Worm (Caenorhabditis elegans): ENCODE measurements around the gene Y37D8A.16.

DNA sequence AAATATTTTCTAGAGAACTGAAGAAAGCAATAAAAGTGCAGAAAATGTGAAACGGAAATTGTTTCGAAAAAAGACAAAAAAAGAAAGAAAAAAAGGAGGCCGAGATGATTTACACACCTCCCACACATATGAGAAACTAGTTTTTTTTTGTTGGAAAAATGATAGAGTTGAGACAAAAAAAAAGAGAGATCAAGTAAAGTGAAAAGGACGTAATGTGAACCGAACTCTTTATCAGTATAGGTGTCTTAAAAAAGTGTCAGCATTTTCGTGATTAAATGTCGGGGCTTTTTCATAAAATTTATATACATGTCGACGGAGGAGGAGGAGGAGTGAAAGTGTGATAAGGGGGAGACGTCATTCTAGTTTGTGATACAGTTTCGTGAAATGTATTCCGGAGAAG lies 40.8 kb upstream of the Y37D8A.16 start:
- TF ChIP-seq cog-1 (tag; optimal IDR thresholded peaks at IDR 0.05) (no peak), tab-1 (GFP tag; IDR thresholded peaks at IDR 0.05) (no peak), flt-1 (GFP tag; IDR thresholded peaks at IDR 0.05) (no peak), T22C8.4 (GFP tag; IDR thresholded peaks at IDR 0.05) (no peak)
